Worm (Caenorhabditis elegans) whole organism, young adult: ENCODE data around the gene srh-42.

ENCODE experiments used
- F33H1.4 ChIP-seq: fragments of 200-800 bp; sonication (Bioruptor generic); IDR thresholded peaks from 2 replicates; pipeline ENCODE4 v1.3.6; 2022; ENCODE audit warnings: missing genetic modification reagents, missing genetic modification characterization, missing compliant biosample characterization
- F55B11.4 ChIP-seq: sonication (generic microtip); optimal IDR thresholded peaks from 2 replicates; lab custom pipeline; 2016; ENCODE audit warnings: missing compliant biosample characterization, missing genetic modification characterization, borderline replicate concordance; ENCODE audit not compliant: insufficient read depth
- K12H6.12 ChIP-seq: fragments of 200-800 bp; sonication (Bioruptor generic); optimal IDR thresholded peaks from 2 replicates; lab custom pipeline; 2018; ENCODE audit warnings: mild to moderate bottlenecking, missing genetic modification characterization, missing compliant biosample characterization
- aptf-2 ChIP-seq: fragments of 200-800 bp; sonication (Bioruptor generic); conservative IDR thresholded peaks from 2 replicates; pipeline ENCODE4 v1.3.6; 2022; ENCODE audit warnings: missing genetic modification reagents, missing genetic modification characterization, missing compliant biosample characterization
- attf-3 ChIP-seq: fragments of 200-800 bp; sonication (Bioruptor generic); conservative IDR thresholded peaks from 2 replicates; pipeline ENCODE4 v1.3.6; 2022; ENCODE audit warnings: missing genetic modification reagents, missing genetic modification characterization, missing compliant biosample characterization
- cebp-1 ChIP-seq, 2 experiments: fragments of 200-800 bp in 1 of 2; sonication (Bioruptor generic) in 1 of 2; sonication (generic microtip) in 1 of 2; IDR thresholded peaks in 1 of 2; optimal IDR thresholded peaks in 1 of 2; 2 replicates each; pipeline versions ENCODE4 v1.3.6 to Lab custom; 2017 to 2022; ENCODE audit warnings: missing compliant biosample characterization in 2 of 2, missing genetic modification characterization in 2 of 2, mild to moderate bottlenecking in 1 of 2, missing genetic modification reagents in 1 of 2, moderate library complexity in 1 of 2
- cebp-2 ChIP-seq: fragments of 200-800 bp; sonication (Bioruptor generic); IDR thresholded peaks from 2 replicates; pipeline ENCODE4 v1.3.6; 2022; ENCODE audit warnings: missing genetic modification characterization, missing compliant biosample characterization
- ceh-100 ChIP-seq: fragments of 200-800 bp; sonication (Bioruptor generic); IDR thresholded peaks from 2 replicates; pipeline ENCODE4 v1.3.6; 2022; ENCODE audit warnings: missing genetic modification reagents, missing genetic modification characterization, missing compliant biosample characterization
- ceh-27 ChIP-seq: fragments of 200-800 bp; sonication (Bioruptor generic); optimal IDR thresholded peaks from 2 replicates; lab custom pipeline; 2018; ENCODE audit warnings: mild to moderate bottlenecking, missing genetic modification characterization, moderate library complexity, missing compliant biosample characterization
- ceh-58 ChIP-seq: fragments of 200-800 bp; sonication (Bioruptor generic); IDR thresholded peaks from 2 replicates; pipeline ENCODE4 v1.3.6; 2022; ENCODE audit warnings: missing genetic modification characterization, missing compliant biosample characterization
- ceh-79 ChIP-seq: sonication (generic microtip); optimal IDR thresholded peaks from 2 replicates; lab custom pipeline; 2017; ENCODE audit warnings: mild to moderate bottlenecking, missing genetic modification characterization, missing compliant biosample characterization
- chd-7 ChIP-seq: sonication (generic microtip); optimal IDR thresholded peaks from 2 replicates; lab custom pipeline; 2016; ENCODE audit warnings: mild to moderate bottlenecking, missing genetic modification characterization, moderate library complexity, missing compliant biosample characterization
- dpff-1 ChIP-seq: sonication (generic microtip); optimal IDR thresholded peaks from 2 replicates; lab custom pipeline; 2017; ENCODE audit warnings: mild to moderate bottlenecking, missing genetic modification characterization, missing compliant biosample characterization
- efl-1 ChIP-seq: fragments of 150-350 bp; optimal IDR thresholded peaks from 2 replicates; lab custom pipeline; 2014; ENCODE audit warnings: missing biosample characterization, missing genetic modification reagents, missing genetic modification characterization
- egl-18 ChIP-seq: fragments of 200-800 bp; sonication (Bioruptor generic); IDR thresholded peaks from 2 replicates; pipeline ENCODE4 v1.3.6; 2022; ENCODE audit warnings: missing genetic modification reagents, missing genetic modification characterization, missing compliant biosample characterization
- ets-4 ChIP-seq: fragments of 200-800 bp; sonication (Bioruptor generic); optimal IDR thresholded peaks from 2 replicates; lab custom pipeline; 2018; ENCODE audit warnings: mild to moderate bottlenecking, missing genetic modification characterization, missing compliant biosample characterization
- him-1 ChIP-seq: sonication (generic microtip); optimal IDR thresholded peaks from 2 replicates; lab custom pipeline; 2016; ENCODE audit warnings: missing genotype, missing genetic modification reagents, missing genetic modification characterization, missing compliant biosample characterization
- hsf-1 ChIP-seq: fragments of 200-800 bp; sonication (Bioruptor generic); IDR thresholded peaks from 2 replicates; pipeline ENCODE4 v1.3.6; 2022; ENCODE audit warnings: missing genetic modification reagents, missing genetic modification characterization, missing compliant biosample characterization
- lag-1 ChIP-seq: fragments of 200-800 bp; sonication (Bioruptor generic); IDR thresholded peaks from 2 replicates; pipeline ENCODE4 v1.3.6; 2022; ENCODE audit warnings: missing genetic modification reagents, missing genetic modification characterization, missing compliant biosample characterization
- let-526 ChIP-seq: fragments of 200-800 bp; sonication (Bioruptor generic); IDR thresholded peaks from 2 replicates; pipeline ENCODE4 v1.3.6; 2022; ENCODE audit warnings: missing genetic modification reagents, missing genetic modification characterization, missing compliant biosample characterization
- lin-40 ChIP-seq: sonication (generic microtip); optimal IDR thresholded peaks from 2 replicates; lab custom pipeline; 2016; ENCODE audit warnings: missing genetic modification characterization, mild to moderate bottlenecking, missing compliant biosample characterization, missing genotype, missing genetic modification reagents
- lsl-1 ChIP-seq: fragments of 200-800 bp; sonication (Bioruptor generic); optimal IDR thresholded peaks from 2 replicates; lab custom pipeline; 2018; ENCODE audit warnings: mild to moderate bottlenecking, missing genetic modification characterization, moderate library complexity, missing compliant biosample characterization
- lsy-27 ChIP-seq: sonication (generic microtip); optimal IDR thresholded peaks from 2 replicates; lab custom pipeline; 2017; ENCODE audit warnings: missing genetic modification characterization, mild to moderate bottlenecking, missing compliant biosample characterization, antibody characterized with exemption, missing genotype, borderline replicate concordance; ENCODE audit not compliant: insufficient read depth
- madf-6 ChIP-seq: fragments of 200-800 bp; sonication (Bioruptor generic); IDR thresholded peaks from 2 replicates; pipeline ENCODE4 v1.3.6; 2022; ENCODE audit warnings: missing genetic modification reagents, missing genetic modification characterization, missing compliant biosample characterization
- mcd-1 ChIP-seq: fragments of 200-800 bp; sonication (Bioruptor generic); IDR thresholded peaks from 2 replicates; pipeline ENCODE4 v1.3.6; 2022; ENCODE audit warnings: missing genetic modification reagents, missing genetic modification characterization, missing compliant biosample characterization
- mes-4 ChIP-seq: sonication (generic microtip); optimal IDR thresholded peaks from 2 replicates; lab custom pipeline; 2016; ENCODE audit warnings: missing genotype, missing genetic modification characterization, missing compliant biosample characterization
- mxl-1 ChIP-seq: sonication (generic microtip); optimal IDR thresholded peaks from 2 replicates; lab custom pipeline; 2016; ENCODE audit warnings: missing genetic modification characterization, missing compliant biosample characterization
- nfya-2 ChIP-seq: fragments of 200-800 bp; sonication (Bioruptor generic); IDR thresholded peaks from 2 replicates; pipeline ENCODE4 v1.3.6; 2022; ENCODE audit warnings: missing genetic modification reagents, missing genetic modification characterization, missing compliant biosample characterization
- nhr-80 ChIP-seq: sonication (generic microtip); optimal IDR thresholded peaks from 2 replicates; lab custom pipeline; 2016; ENCODE audit warnings: missing genetic modification characterization, missing compliant biosample characterization
- unc-62 ChIP-seq: fragments of 150-350 bp; optimal IDR thresholded peaks from 2 replicates; lab custom pipeline; 2014; ENCODE audit warnings: missing biosample characterization, missing genetic modification reagents, missing genetic modification characterization
- ztf-18 ChIP-seq: sonication (generic microtip); optimal IDR thresholded peaks from 2 replicates; lab custom pipeline; 2016; ENCODE audit warnings: missing genotype, mild to moderate bottlenecking, missing genetic modification characterization, missing compliant biosample characterization

Gene srh-42

DNA sequence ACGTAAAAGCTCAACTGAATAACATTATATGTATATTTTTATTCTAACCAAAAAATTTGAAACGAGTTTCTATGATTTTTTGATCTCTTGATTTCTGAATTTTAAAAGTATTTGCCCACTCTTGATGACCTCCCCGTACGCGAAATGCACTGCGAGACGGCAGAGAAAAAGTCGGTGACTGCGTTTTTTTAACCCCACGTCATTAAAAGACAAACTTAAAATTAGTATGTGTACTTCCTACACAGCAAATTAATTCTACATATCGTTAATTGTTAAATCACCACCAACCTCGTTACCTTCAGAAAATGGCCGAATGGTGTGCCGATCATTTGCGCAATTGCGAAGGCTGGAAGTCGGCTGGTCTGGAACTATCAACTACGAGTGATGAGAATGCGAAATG, 3.7 kb upstream of the srh-42 start, which contains the start of gene Y54G11A.4:
Gene Y54G11A.4 (plus strand): TSS at position 301 of the 400 bp plus-strand sequence.
- TF ChIP-seq let-526 (GFP tag; lab: Robert Waterston, UW) (no peak), mcd-1 (no peak), hsf-1 (GFP tag; lab: Robert Waterston, UW) (no peak), him-1 (no peak), ceh-79 (tag; lab: Kevin White, UChicago) (no peak), mxl-1 (tag; lab: Kevin White, UChicago) (no peak), attf-3 (GFP tag; lab: Robert Waterston, UW) (no peak), nfya-2 (GFP tag; lab: Robert Waterston, UW) (no peak), egl-18 (no peak), aptf-2 (GFP tag; lab: Robert Waterston, UW) (no peak)

DNA sequence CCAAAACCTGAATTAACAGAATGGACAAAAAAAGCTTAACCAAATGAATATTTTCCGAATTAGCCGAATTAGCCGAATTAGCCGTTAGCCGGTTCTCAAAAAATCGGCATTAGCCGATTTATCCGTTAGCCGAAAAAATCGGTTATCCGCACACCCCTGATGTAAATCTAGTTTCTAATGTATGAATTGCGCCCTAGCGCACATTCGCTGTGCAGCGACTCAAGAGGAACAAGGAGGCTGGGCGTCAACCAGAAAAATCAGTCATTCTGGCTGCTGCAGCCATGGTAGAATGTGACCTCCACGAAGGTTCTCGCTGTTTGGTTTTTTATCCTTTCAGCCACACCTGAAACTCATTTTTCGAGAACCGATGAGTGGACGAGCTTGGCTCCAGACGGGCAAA, 3.0 kb upstream of the srh-42 start:
- TF ChIP-seq mcd-1: peak; percentile 35; the same call in 1 of the 2 replicates

DNA sequence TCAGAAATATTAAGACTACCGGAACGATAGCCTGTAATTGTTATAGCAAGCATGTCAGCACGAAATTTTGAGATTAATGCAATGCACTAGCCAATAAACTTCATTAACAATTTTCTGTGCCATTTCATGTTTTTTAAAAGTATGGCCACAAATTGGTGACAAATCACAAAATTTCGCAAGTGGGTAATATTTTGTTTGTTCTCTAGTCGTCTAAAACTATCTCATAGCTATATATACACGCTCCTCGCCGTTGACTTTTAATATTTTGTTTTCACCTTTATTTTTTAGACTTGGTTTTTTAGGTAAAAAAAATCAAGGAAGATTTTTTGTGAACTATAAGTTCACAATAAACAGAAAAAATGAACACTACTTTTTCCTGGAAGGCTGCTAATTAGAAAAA, 2.0 kb upstream of the srh-42 start:
- TF ChIP-seq lsy-27 (tag; lab: Kevin White, UChicago): no peak
- no peak for TF ChIP-seq F33H1.4 (GFP tag; lab: Robert Waterston, UW)
- TF ChIP-seq ztf-18: no peak
- no peak for TF ChIP-seq K12H6.12
- TF ChIP-seq unc-62 (GFP tag; lab: Kevin White, UChicago): no peak
- TF ChIP-seq cebp-2 (GFP tag; lab: Robert Waterston, UW): no peak
- no peak for TF ChIP-seq F55B11.4
- TF ChIP-seq cebp-1 (GFP tag; IDR thresholded peaks at IDR 0.05; lab: Robert Waterston, UW): peak; percentile 85
- peak; percentile 90 for TF ChIP-seq cebp-1 (tag; optimal IDR thresholded peaks at IDR 0.05; lab: Kevin White, UChicago)
- peak; percentile 5 for TF ChIP-seq nhr-80 (tag; lab: Kevin White, UChicago)
- no peak for TF ChIP-seq ceh-27 (GFP tag; lab: Kevin White, UChicago)
- TF ChIP-seq chd-7 (tag; lab: Kevin White, UChicago): no peak
- no peak for TF ChIP-seq mes-4 (tag; lab: Kevin White, UChicago)
- TF ChIP-seq lin-40: no peak

DNA sequence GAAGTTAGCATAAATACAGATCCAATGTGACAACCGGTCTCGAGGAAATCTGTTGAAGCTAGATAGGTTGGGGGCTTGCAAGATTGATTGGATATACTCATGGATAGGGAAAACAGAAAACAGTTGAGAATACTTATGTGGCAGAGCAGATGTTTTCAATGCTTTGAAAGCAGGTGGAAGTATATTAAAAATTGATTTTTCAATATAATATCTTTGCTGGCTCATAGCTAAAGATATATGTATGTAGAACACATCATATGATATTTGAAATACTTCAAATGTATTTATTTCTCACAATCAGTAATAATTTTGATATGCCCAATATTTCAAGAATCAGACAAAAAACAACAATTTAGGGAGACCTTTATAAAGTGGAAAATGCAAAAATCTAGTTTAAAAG, 1.6 kb downstream of the srh-42 start, which contains the start of gene srh-41:
Gene srh-41 (minus strand): TSS at position 101 of the 400 bp plus-strand sequence.
- TF ChIP-seq ceh-27 (GFP tag; lab: Kevin White, UChicago): no peak
- no peak for TF ChIP-seq him-1
- no peak for TF ChIP-seq cebp-1 (GFP tag; IDR thresholded peaks at IDR 0.05; lab: Robert Waterston, UW)
- no peak for TF ChIP-seq cebp-1 (tag; optimal IDR thresholded peaks at IDR 0.05; lab: Kevin White, UChicago)
- no peak for TF ChIP-seq mcd-1
- TF ChIP-seq, all 124 proteins: peak for 0

DNA sequence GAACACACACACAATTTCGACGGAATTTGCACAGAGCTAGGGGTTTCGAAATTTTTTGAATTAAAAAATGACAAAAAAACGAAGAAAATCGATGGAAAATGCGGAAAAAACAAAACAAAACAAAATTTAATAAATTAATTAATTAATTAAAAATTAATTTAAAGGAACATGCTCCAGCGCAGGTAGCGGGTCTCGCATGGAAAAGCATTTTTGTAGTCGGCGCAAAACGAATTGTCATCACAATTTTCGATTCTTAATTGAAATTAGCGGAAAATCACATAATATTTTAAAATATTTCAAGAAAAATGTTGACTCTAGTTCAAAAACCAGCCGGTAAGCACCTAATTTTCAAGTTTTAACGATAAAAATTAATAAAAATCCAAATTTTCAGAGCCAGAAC, 12.5 kb downstream of the srh-42 start, which contains the start of gene Y54G11A.3:
Gene Y54G11A.3 (plus strand): TSS at position 213 of the 400 bp plus-strand sequence.
- peak; percentile 63; the same call in 1 of the 2 replicates for TF ChIP-seq madf-6 (GFP tag; lab: Robert Waterston, UW)
- no peak for TF ChIP-seq lag-1 (GFP tag; lab: Robert Waterston, UW)
- TF ChIP-seq ceh-100 (GFP tag; lab: Robert Waterston, UW): no peak
- TF ChIP-seq lsl-1 (GFP tag; lab: Kevin White, UChicago): peak; percentile 78
- TF ChIP-seq efl-1: peak; percentile 15
- TF ChIP-seq F33H1.4 (GFP tag; lab: Robert Waterston, UW): peak; percentile 78
- no peak for TF ChIP-seq ets-4 (GFP tag; lab: Kevin White, UChicago)
- TF ChIP-seq dpff-1 (tag; lab: Kevin White, UChicago): no peak
- no peak for TF ChIP-seq ceh-58
